Fruit fly (Drosophila melanogaster) whole organism, wandering third instar larva: ENCODE data around the gene CG6462.

Source experiments
- CG32264 ChIP-seq: fragments of 200-800 bp; sonication (Bioruptor generic); optimal IDR thresholded peaks from 2 replicates; lab custom pipeline; 2016; ENCODE audit warnings: missing biosample characterization, missing genetic modification characterization
- Dfd ChIP-seq: fragments of >200 bp; optimal IDR thresholded peaks from 2 replicates; lab custom pipeline; 2017; ENCODE audit warnings: missing biosample characterization, missing genetic modification characterization
- Dif ChIP-seq: fragments of 200-275, 200-300 bp; sonication (Bioruptor generic); optimal IDR thresholded peaks from 2 replicates; lab custom pipeline; 2018; ENCODE audit warnings: missing biosample characterization, missing genetic modification characterization; ENCODE audit not compliant: partially characterized antibody
- h ChIP-seq: fragments of 200-800 bp; sonication (Bioruptor generic); optimal IDR thresholded peaks from 3 replicates; lab custom pipeline; 2016; ENCODE audit warnings: missing biosample characterization, mild to moderate bottlenecking, missing genetic modification characterization
- psq ChIP-seq: fragments of 200-800 bp; sonication (Bioruptor generic); optimal IDR thresholded peaks from 3 replicates; lab custom pipeline; 2017; ENCODE audit warnings: missing biosample characterization, mild to moderate bottlenecking, missing genetic modification characterization, moderate library complexity
- sage ChIP-seq: fragments of 200-800 bp; sonication (Bioruptor generic); optimal IDR thresholded peaks from 2 replicates; lab custom pipeline; 2016; ENCODE audit warnings: missing biosample characterization, mild to moderate bottlenecking, missing genetic modification characterization
- tai ChIP-seq: sonication (Bioruptor generic); optimal IDR thresholded peaks from 2 replicates; lab custom pipeline; 2016; ENCODE audit warnings: missing biosample characterization, missing genetic modification characterization

- no peak for TF ChIP-seq sage (GFP tag; lab: Kevin White, UChicago)
- no peak for TF ChIP-seq CG32264
- TF ChIP-seq Dfd (GFP tag; lab: Kevin White, UChicago): no peak
- TF ChIP-seq h: no peak
- no peak for TF ChIP-seq Dif
- TF ChIP-seq psq: no peak
- no peak for TF ChIP-seq tai (GFP tag; lab: Kevin White, UChicago)
These were observed 40.4 kb upstream of the CG6462 start for dm6 chr3L:5996520-5996919.
